Fruit fly (Drosophila melanogaster) whole organism, prepupa: ENCODE measurements around the gene FER.

Experiments
- Blimp-1 ChIP-seq: fragments of 200-800 bp; sonication (Bioruptor generic); optimal IDR thresholded peaks from 3 replicates; lab custom pipeline; 2017; ENCODE audit warnings: missing biosample characterization, missing genetic modification characterization, mild to moderate bottlenecking, moderate library complexity, missing genetic modification reagents
- CG16779 ChIP-seq: fragments of 200-800 bp; sonication (Bioruptor generic); optimal IDR thresholded peaks from 3 replicates; lab custom pipeline; 2017; ENCODE audit warnings: missing biosample characterization, mild to moderate bottlenecking, missing genetic modification characterization
- CG32006 ChIP-seq: fragments of 200-800 bp; sonication (Bioruptor generic); optimal IDR thresholded peaks from 3 replicates; lab custom pipeline; 2017; ENCODE audit warnings: missing biosample characterization, mild to moderate bottlenecking, missing genetic modification characterization
- Eip78C ChIP-seq: fragments of 200-800 bp; sonication (Bioruptor generic); peaks from one replicate; lab custom pipeline; 2016; ENCODE audit warnings: missing biosample characterization, missing genetic modification characterization
- Ets21C ChIP-seq: fragments of 200-800 bp; sonication (Bioruptor generic); optimal IDR thresholded peaks from 3 replicates; lab custom pipeline; 2016; ENCODE audit warnings: missing biosample characterization, missing genetic modification characterization
- Ets96B ChIP-seq: fragments of 200-800 bp; optimal IDR thresholded peaks from 2 replicates; lab custom pipeline; 2019; ENCODE audit warnings: missing biosample characterization, mild to moderate bottlenecking, missing genetic modification characterization, moderate library complexity
- Hr39 ChIP-seq: fragments of 200-800 bp; sonication (Bioruptor generic); optimal IDR thresholded peaks from 2 replicates; lab custom pipeline; 2016; ENCODE audit warnings: missing biosample characterization, missing genetic modification characterization
- Lpt ChIP-seq: fragments of 200-800 bp; sonication (Bioruptor generic); optimal IDR thresholded peaks from 3 replicates; lab custom pipeline; 2016; ENCODE audit warnings: missing biosample characterization, missing genetic modification characterization
- Sox15 ChIP-seq: fragments of 200-800 bp; sonication (Bioruptor generic); optimal IDR thresholded peaks from 3 replicates; lab custom pipeline; 2016; ENCODE audit warnings: missing biosample characterization, missing genetic modification characterization
- fkh ChIP-seq: fragments of 200-800 bp; sonication (Bioruptor generic); optimal IDR thresholded peaks from 3 replicates; lab custom pipeline; 2017; ENCODE audit warnings: missing biosample characterization, mild to moderate bottlenecking, missing genetic modification characterization, moderate library complexity
- lz ChIP-seq: fragments of 200-800 bp; sonication (Bioruptor generic); optimal IDR thresholded peaks from 3 replicates; lab custom pipeline; 2016; ENCODE audit warnings: missing biosample characterization, missing genetic modification characterization
- vri ChIP-seq: fragments of 200-800 bp; sonication (Bioruptor generic); optimal IDR thresholded peaks from 3 replicates; lab custom pipeline; 2016; ENCODE audit warnings: missing biosample characterization, mild to moderate bottlenecking, missing genetic modification characterization

dm6 chr3R:9355195-9355594 is 39.2 kb downstream of the FER start, which contains the start of gene CG43675:
- TF ChIP-seq Ets96B (tag; lab: Kevin White, UChicago) (no peak), lz (no peak), Lpt (GFP tag; lab: Kevin White, UChicago) (no peak), Eip78C (GFP tag; lab: Kevin White, UChicago) (no peak), Hr39 (GFP tag; lab: Kevin White, UChicago) (no peak), CG16779 (no peak), CG32006 (GFP tag; lab: Kevin White, UChicago) (no peak), Ets21C (GFP tag; lab: Kevin White, UChicago) (no peak), vri (GFP tag; lab: Kevin White, UChicago) (no peak), fkh (GFP tag; lab: Kevin White, UChicago) (no peak), Blimp-1 (GFP tag; lab: Kevin White, UChicago) (no peak), Sox15 (GFP tag; lab: Kevin White, UChicago) (no peak)
